Fruit fly (Drosophila melanogaster): ENCODE data around the gene Gr64c.

The Gr64c gene

dm6 chr3L:4070221-4070995, 42.0 kb downstream of the Gr64c start (continued):
- TF ChIP-seq CG6854 (GFP tag; optimal IDR thresholded peaks at IDR 0.05): peak; percentile 60
- peak; percentile 87 for TF ChIP-seq dmrt99B (tag; optimal IDR thresholded peaks at IDR 0.05)
- peak; percentile 74 for TF ChIP-seq Adf1 (GFP tag; IDR thresholded peaks at IDR 0.05)
- peak; percentile 93 for TF ChIP-seq ap (GFP tag; IDR thresholded peaks at IDR 0.05)
- peak; percentile 86 for TF ChIP-seq maf-S (GFP tag; optimal IDR thresholded peaks at IDR 0.05)
- TF ChIP-seq Ravus (GFP tag; IDR thresholded peaks at IDR 0.05): peak; percentile 85
- no peak for TF ChIP-seq ftz-f1 (GFP tag; optimal IDR thresholded peaks at IDR 0.05)
- peak; percentile 90 for TF ChIP-seq CG13424 (tag; optimal IDR thresholded peaks at IDR 0.05)
- TF ChIP-seq scrt (GFP tag; optimal IDR thresholded peaks at IDR 0.05): peak; percentile 77
- TF ChIP-seq CG17186 (GFP tag; optimal IDR thresholded peaks at IDR 0.05): no peak
- peak; percentile 70 for TF ChIP-seq gt (GFP tag; IDR thresholded peaks at IDR 0.05)
- TF ChIP-seq Dip3 (GFP tag; optimal IDR thresholded peaks at IDR 0.05): peak; percentile 95
- TF ChIP-seq CG13624 (GFP tag; optimal IDR thresholded peaks at IDR 0.05): peak; percentile 94
- peak; percentile 54 for TF ChIP-seq CG2875 (GFP tag; optimal IDR thresholded peaks at IDR 0.05)
- peak; percentile 93 for TF ChIP-seq HLH3B (GFP tag; IDR thresholded peaks at IDR 0.05)
- peak; percentile 65 for TF ChIP-seq CG3065 (GFP tag; optimal IDR thresholded peaks at IDR 0.05)
- TF ChIP-seq CG13123 (GFP tag; optimal IDR thresholded peaks at IDR 0.05): peak; percentile 69
- TF ChIP-seq en (GFP tag; optimal IDR thresholded peaks at IDR 0.05): peak; percentile 85
- peak; percentile 88 to 91 for TF ChIP-seq bsh (GFP tag; optimal IDR thresholded peaks at IDR 0.05)
- TF ChIP-seq CG1792 (GFP tag; optimal IDR thresholded peaks at IDR 0.05): peak; percentile 86
- peak; percentile 75 for TF ChIP-seq CG15514 (GFP tag; optimal IDR thresholded peaks at IDR 0.05)
- no peak for TF ChIP-seq abd-A (tag; optimal IDR thresholded peaks at IDR 0.05)
- peak; percentile 94 for TF ChIP-seq Sox102F (GFP tag; optimal IDR thresholded peaks at IDR 0.05)
- TF ChIP-seq CG14441 (GFP tag; IDR thresholded peaks at IDR 0.05): peak; percentile 90
- TF ChIP-seq CG4730 (GFP tag; IDR thresholded peaks at IDR 0.05): peak; percentile 90
- peak; percentile 62 for TF ChIP-seq CG3407 (GFP tag; optimal IDR thresholded peaks at IDR 0.05)
- TF ChIP-seq Rx (GFP tag; IDR thresholded peaks at IDR 0.05): peak; percentile 86
- peak; percentile 99 for TF ChIP-seq Drgx (GFP tag; IDR thresholded peaks at IDR 0.05)
- TF ChIP-seq CG13287 (GFP tag; IDR thresholded peaks at IDR 0.05; ENCODE audit: partially characterized antibody): no peak
- peak; percentile 76 for TF ChIP-seq Atf3 (GFP tag; optimal IDR thresholded peaks at IDR 0.05)
- no peak for TF ChIP-seq mld (GFP tag; IDR thresholded peaks at IDR 0.05; ENCODE audit: partially characterized antibody)
- peak; percentile 93 for TF ChIP-seq CG1603 (tag; optimal IDR thresholded peaks at IDR 0.05)
- TF ChIP-seq dan (GFP tag; IDR thresholded peaks at IDR 0.05): no peak
- TF ChIP-seq CG17802 (tag; optimal IDR thresholded peaks at IDR 0.05): peak; percentile 70
- TF ChIP-seq prd (optimal IDR thresholded peaks at IDR 0.05): no peak
- peak; percentile 92 for TF ChIP-seq prd (GFP tag; IDR thresholded peaks at IDR 0.05)
- peak; percentile 80 for TF ChIP-seq phol (tag; optimal IDR thresholded peaks at IDR 0.05)
- TF ChIP-seq bab2 (GFP tag; optimal IDR thresholded peaks at IDR 0.05): peak; percentile 33
- peak; percentile 99 for TF ChIP-seq Med (GFP tag)
- peak; percentile 55 for TF ChIP-seq nerfin-1 (tag; optimal IDR thresholded peaks at IDR 0.05)
- TF ChIP-seq NK7.1 (GFP tag; optimal IDR thresholded peaks at IDR 0.05): peak; percentile 66
- no peak for TF ChIP-seq CG2199 (GFP tag; IDR thresholded peaks at IDR 0.05)
- TF ChIP-seq sc (optimal IDR thresholded peaks at IDR 0.05): no peak
- peak; percentile 69 for TF ChIP-seq sc (GFP tag; optimal IDR thresholded peaks at IDR 0.05)
- peak; percentile 92 for TF ChIP-seq ind (GFP tag; optimal IDR thresholded peaks at IDR 0.05)
- TF ChIP-seq CG42726 (GFP tag; IDR thresholded peaks at IDR 0.05; ENCODE audit: partially characterized antibody): no peak
- TF ChIP-seq ab (GFP tag; optimal IDR thresholded peaks at IDR 0.05): peak; percentile 78
- peak; percentile 90 for TF ChIP-seq Awh (GFP tag; IDR thresholded peaks at IDR 0.05)
- peak; percentile 13 for TF ChIP-seq CG2116 (GFP tag; optimal IDR thresholded peaks at IDR 0.05)
- TF ChIP-seq gfzf (GFP tag; optimal IDR thresholded peaks at IDR 0.05): no peak

Measured in whole organism, embryonic.